Worm (Caenorhabditis elegans) whole organism, L2 larva: ENCODE results near the gene B0496.11.

Experiments used
- C34F6.9 ChIP-seq: fragments of 150-350 bp; optimal IDR thresholded peaks from 2 replicates; lab custom pipeline; 2014; ENCODE audit warnings: missing biosample characterization, missing genetic modification characterization
- F13H6.1 ChIP-seq: sonication (generic microtip); optimal IDR thresholded peaks from 2 replicates; lab custom pipeline; 2016; ENCODE audit warnings: missing genetic modification characterization, missing compliant biosample characterization
- R02D3.7 ChIP-seq: fragments of 150-350 bp; optimal IDR thresholded peaks from 2 replicates; lab custom pipeline; 2014; ENCODE audit warnings: missing biosample characterization, missing genetic modification characterization
- Y55F3AM.14 ChIP-seq: fragments of 200-800 bp; sonication (Bioruptor generic); optimal IDR thresholded peaks from 2 replicates; lab custom pipeline; 2018; ENCODE audit warnings: mild to moderate bottlenecking, missing genetic modification characterization, missing compliant biosample characterization
- ZK546.5 ChIP-seq: sonication (generic microtip); optimal IDR thresholded peaks from 2 replicates; lab custom pipeline; 2017; ENCODE audit warnings: missing biosample characterization, missing genetic modification characterization
- alr-1 ChIP-seq: fragments of 150-350 bp; optimal IDR thresholded peaks from 2 replicates; lab custom pipeline; 2014; ENCODE audit warnings: missing biosample characterization, missing genetic modification characterization
- aly-2 ChIP-seq: fragments of 150-350 bp; optimal IDR thresholded peaks from 2 replicates; lab custom pipeline; 2014; ENCODE audit warnings: missing biosample characterization, missing genetic modification characterization
- ama-1 ChIP-seq: fragments of 150-350 bp; optimal IDR thresholded peaks from 2 replicates; lab custom pipeline; 2018; ENCODE audit warnings: inconsistent platforms
- blmp-1 ChIP-seq: sonication (generic microtip); optimal IDR thresholded peaks from 2 replicates; lab custom pipeline; 2017; ENCODE audit warnings: missing genetic modification characterization, mild to moderate bottlenecking, missing compliant biosample characterization, antibody characterized with exemption, moderate library complexity; ENCODE audit not compliant: insufficient read depth
- ceh-16 ChIP-seq: fragments of 150-350 bp; optimal IDR thresholded peaks from 2 replicates; lab custom pipeline; 2014; ENCODE audit warnings: missing biosample characterization, missing genetic modification characterization
- ceh-82 ChIP-seq: fragments of 150-350 bp; optimal IDR thresholded peaks from 2 replicates; lab custom pipeline; 2014; ENCODE audit warnings: missing biosample characterization, missing genetic modification characterization
- crh-2 ChIP-seq: sonication (generic microtip); optimal IDR thresholded peaks from 2 replicates; lab custom pipeline; 2017; ENCODE audit warnings: missing biosample characterization, missing genetic modification characterization
- dmd-4 ChIP-seq: sonication (generic microtip); optimal IDR thresholded peaks from 2 replicates; lab custom pipeline; 2017; ENCODE audit warnings: missing biosample characterization, missing genetic modification characterization
- egl-27 ChIP-seq: sonication (generic microtip); optimal IDR thresholded peaks from 3 replicates; lab custom pipeline; 2017; ENCODE audit warnings: missing biosample characterization, missing genetic modification reagents, missing genetic modification characterization
- elt-1 ChIP-seq: fragments of 150-350 bp; optimal IDR thresholded peaks from 2 replicates; lab custom pipeline; 2014; ENCODE audit warnings: missing biosample characterization, missing genetic modification characterization
- elt-3 ChIP-seq: sonication (generic microtip); optimal IDR thresholded peaks from 2 replicates; lab custom pipeline; 2017; ENCODE audit warnings: missing biosample characterization, missing genetic modification characterization
- fos-1 ChIP-seq: fragments of 150-350 bp; optimal IDR thresholded peaks from 2 replicates; lab custom pipeline; 2014; ENCODE audit warnings: missing biosample characterization, missing genetic modification characterization
- gmeb-1 ChIP-seq: fragments of 150-350 bp; optimal IDR thresholded peaks from 2 replicates; lab custom pipeline; 2014; ENCODE audit warnings: missing biosample characterization, missing genetic modification characterization
- lin-11 ChIP-seq: fragments of 150-350 bp; sonication (generic microtip); optimal IDR thresholded peaks from 2 replicates; lab custom pipeline; 2014; ENCODE audit warnings: missing biosample characterization, missing genetic modification characterization, inconsistent platforms, mixed read lengths
- lin-13 ChIP-seq: fragments of 150-350 bp; optimal IDR thresholded peaks from 2 replicates; lab custom pipeline; 2014; ENCODE audit warnings: missing biosample characterization, missing genetic modification reagents, missing genetic modification characterization
- lin-39 ChIP-seq: fragments of 150-350 bp; optimal IDR thresholded peaks from 2 replicates; lab custom pipeline; 2014; ENCODE audit warnings: missing biosample characterization, missing genetic modification reagents, missing genetic modification characterization
- lsy-2 ChIP-seq, 2 experiments: fragments of 150-350 bp in 1 of 2; sonication (generic microtip) in 1 of 2; optimal IDR thresholded peaks; 2 replicates each; lab custom pipeline; 2014 to 2017; ENCODE audit warnings: missing biosample characterization in 2 of 2, missing genetic modification characterization in 2 of 2
- mab-5 ChIP-seq: fragments of 150-350 bp; optimal IDR thresholded peaks from 2 replicates; lab custom pipeline; 2014; ENCODE audit warnings: missing biosample characterization, missing genetic modification characterization
- mbf-1 ChIP-seq: sonication (generic microtip); optimal IDR thresholded peaks from 2 replicates; lab custom pipeline; 2017; ENCODE audit warnings: missing biosample characterization, missing genetic modification characterization
- mdl-1 ChIP-seq, 2 experiments: fragments of 150-350 bp in 1 of 2; sonication (generic microtip) in 1 of 2; optimal IDR thresholded peaks; 2 replicates each; lab custom pipeline; 2017; ENCODE audit warnings: missing biosample characterization in 2 of 2, missing genetic modification characterization in 2 of 2
- nhr-10 ChIP-seq: sonication (generic microtip); optimal IDR thresholded peaks from 2 replicates; lab custom pipeline; 2017; ENCODE audit warnings: missing biosample characterization, missing genetic modification characterization
- nhr-11 ChIP-seq: fragments of 150-350 bp; optimal IDR thresholded peaks from 2 replicates; lab custom pipeline; 2014; ENCODE audit warnings: missing biosample characterization, missing genetic modification characterization
- nhr-12 ChIP-seq: fragments of 150-350 bp; optimal IDR thresholded peaks from 2 replicates; lab custom pipeline; 2014; ENCODE audit warnings: missing biosample characterization, missing genetic modification characterization
- nhr-129 ChIP-seq: fragments of 150-350 bp; optimal IDR thresholded peaks from 2 replicates; lab custom pipeline; 2014; ENCODE audit warnings: missing biosample characterization, missing genetic modification characterization
- nhr-21 ChIP-seq: fragments of 150-350 bp; optimal IDR thresholded peaks from 2 replicates; lab custom pipeline; 2014; ENCODE audit warnings: missing biosample characterization, missing genetic modification characterization
- nhr-23 ChIP-seq: fragments of 150-350 bp; optimal IDR thresholded peaks from 2 replicates; lab custom pipeline; 2014; ENCODE audit warnings: missing biosample characterization, missing genetic modification reagents, missing genetic modification characterization
- nhr-237 ChIP-seq: fragments of 150-350 bp; optimal IDR thresholded peaks from 2 replicates; lab custom pipeline; 2014; ENCODE audit warnings: missing biosample characterization, missing genetic modification characterization
- nhr-25 ChIP-seq: fragments of 150-350 bp; sonication (generic microtip); optimal IDR thresholded peaks from 3 replicates; lab custom pipeline; 2014; ENCODE audit warnings: missing biosample characterization, missing genetic modification characterization
- nhr-6 ChIP-seq: fragments of 150-350 bp; optimal IDR thresholded peaks from 2 replicates; lab custom pipeline; 2014; ENCODE audit warnings: missing biosample characterization, missing genetic modification characterization
- nhr-77 ChIP-seq: fragments of 150-350 bp; optimal IDR thresholded peaks from 2 replicates; lab custom pipeline; 2014; ENCODE audit warnings: missing biosample characterization, missing genetic modification characterization
- peb-1 ChIP-seq: fragments of 150-350 bp; optimal IDR thresholded peaks from 2 replicates; lab custom pipeline; 2014; ENCODE audit warnings: missing biosample characterization, missing genetic modification characterization
- sem-4 ChIP-seq: fragments of 150-350 bp; optimal IDR thresholded peaks from 2 replicates; lab custom pipeline; 2014; ENCODE audit warnings: missing biosample characterization, missing genetic modification reagents, missing genetic modification characterization
- skn-1 ChIP-seq: sonication (generic microtip); optimal IDR thresholded peaks from 2 replicates; lab custom pipeline; 2017; ENCODE audit warnings: missing biosample characterization, missing genetic modification characterization
- sma-3 ChIP-seq: sonication (generic microtip); optimal IDR thresholded peaks from 2 replicates; lab custom pipeline; 2016; ENCODE audit warnings: missing genetic modification reagents, missing genetic modification characterization, missing compliant biosample characterization
- sma-9 ChIP-seq, 2 experiments: fragments of 150-350 bp in 1 of 2; sonication (generic microtip) in 1 of 2; optimal IDR thresholded peaks; 2 replicates each; lab custom pipeline; 2014 to 2016; ENCODE audit warnings: missing genetic modification characterization in 2 of 2, mild to moderate bottlenecking in 1 of 2, missing biosample characterization in 1 of 2, missing compliant biosample characterization in 1 of 2, missing genetic modification reagents in 1 of 2, moderate library complexity in 1 of 2
- snpc-4 ChIP-seq: fragments of 150-350 bp; optimal IDR thresholded peaks from 2 replicates; lab custom pipeline; 2014; ENCODE audit warnings: missing biosample characterization, missing genetic modification characterization
- unc-39 ChIP-seq: fragments of 150-350 bp; optimal IDR thresholded peaks from 2 replicates; lab custom pipeline; 2014; ENCODE audit warnings: missing biosample characterization, missing genetic modification characterization
- unc-55 ChIP-seq: fragments of 150-350 bp; sonication (generic microtip); optimal IDR thresholded peaks from 3 replicates; lab custom pipeline; 2014; ENCODE audit warnings: missing biosample characterization, missing genetic modification reagents, missing genetic modification characterization
- unc-62 ChIP-seq: fragments of 150-350 bp; optimal IDR thresholded peaks from 2 replicates; lab custom pipeline; 2014; ENCODE audit warnings: missing biosample characterization, missing genetic modification reagents, missing genetic modification characterization
- zag-1 ChIP-seq: fragments of 150-350 bp; optimal IDR thresholded peaks from 2 replicates; lab custom pipeline; 2014; ENCODE audit warnings: missing biosample characterization, missing genetic modification characterization
- ztf-1 ChIP-seq: fragments of 200-800 bp; sonication (Bioruptor generic); conservative IDR thresholded peaks from 2 replicates; pipeline ENCODE4 v1.3.6; 2022; ENCODE audit warnings: missing genetic modification characterization, missing compliant biosample characterization
- ztf-11 ChIP-seq: sonication (generic microtip); optimal IDR thresholded peaks from 2 replicates; lab custom pipeline; 2017; ENCODE audit warnings: missing biosample characterization, missing genetic modification characterization
- ztf-4 ChIP-seq: fragments of 150-350 bp; optimal IDR thresholded peaks from 2 replicates; lab custom pipeline; 2014; ENCODE audit warnings: missing biosample characterization, missing genetic modification characterization

Gene B0496.11

DNA sequence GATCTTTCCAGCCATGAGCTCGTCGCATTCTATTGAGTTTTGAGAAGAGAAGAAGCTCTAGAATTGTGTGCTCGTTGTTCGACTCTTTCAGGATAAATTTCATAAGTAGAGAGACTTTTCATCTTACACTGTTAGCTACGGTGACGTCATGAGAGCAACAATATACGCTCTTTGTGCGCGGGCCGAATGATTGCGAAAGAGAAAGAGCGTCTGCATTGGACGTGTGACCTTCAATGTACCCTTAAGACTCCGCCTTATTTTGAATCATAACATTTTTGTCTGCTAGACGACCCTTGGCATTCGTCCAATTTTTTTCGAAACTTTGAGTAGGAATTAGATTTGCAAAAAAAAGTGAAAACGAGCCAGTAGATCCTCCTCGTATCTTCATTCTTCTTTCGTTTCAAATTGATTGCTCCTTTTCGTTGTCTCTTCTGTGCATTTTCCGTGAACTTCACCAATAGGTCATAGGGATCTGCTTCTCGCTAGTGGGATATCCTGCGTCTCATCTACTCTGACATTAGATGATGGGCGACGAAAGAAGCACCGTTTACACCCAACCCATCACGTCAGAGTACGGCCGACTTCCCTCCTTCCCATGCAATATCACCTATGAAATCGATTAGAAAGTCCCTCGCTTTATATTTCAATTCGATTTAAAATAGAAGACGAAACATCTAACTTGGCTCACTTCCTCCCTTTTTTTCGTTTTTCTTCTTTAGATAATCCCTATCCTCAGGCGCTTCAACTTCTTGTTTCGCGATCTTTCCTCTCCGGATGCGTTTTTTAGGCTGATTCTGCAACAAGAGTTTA, 42.0 kb downstream of the B0496.11 start:
- TF ChIP-seq C34F6.9 (tag; lab: Kevin White, UChicago), result peak; percentile 63
- TF ChIP-seq sma-9 (GFP tag; optimal IDR thresholded peaks at IDR 0.05; lab: Kevin White, UChicago), result peak; percentile 89
- no peak for TF ChIP-seq sma-9 (tag; optimal IDR thresholded peaks at IDR 0.05; lab: Kevin White, UChicago)
- no peak for TF ChIP-seq ztf-1 (GFP tag; lab: Robert Waterston, UW)
- no peak for TF ChIP-seq nhr-237 (tag; lab: Kevin White, UChicago)
- peak; percentile 27 for TF ChIP-seq lin-13 (GFP tag; lab: Kevin White, UChicago)
- TF ChIP-seq alr-1 (tag; lab: Kevin White, UChicago), result no peak
- TF ChIP-seq fos-1, result peak; percentile 10
- no peak for TF ChIP-seq sem-4 (tag; lab: Kevin White, UChicago)
- no peak for TF ChIP-seq ztf-11 (tag; lab: Kevin White, UChicago)
- TF ChIP-seq elt-1 (tag; lab: Kevin White, UChicago), result no peak
- no peak for TF ChIP-seq snpc-4 (tag; lab: Kevin White, UChicago)
- no peak for TF ChIP-seq ZK546.5 (tag; lab: Kevin White, UChicago)
- no peak for TF ChIP-seq skn-1 (tag; lab: Kevin White, UChicago)
- TF ChIP-seq nhr-12 (tag; lab: Kevin White, UChicago), result no peak
- TF ChIP-seq peb-1 (tag; lab: Kevin White, UChicago), result no peak
- no peak for TF ChIP-seq elt-3 (tag; lab: Kevin White, UChicago)
- peak; percentile 17 for TF ChIP-seq egl-27 (tag; lab: Kevin White, UChicago)
- TF ChIP-seq nhr-10, result no peak
- no peak for TF ChIP-seq nhr-21 (tag; lab: Kevin White, UChicago)
- no peak for TF ChIP-seq mab-5 (tag; lab: Kevin White, UChicago)
- TF ChIP-seq Y55F3AM.14 (GFP tag; lab: Kevin White, UChicago), result no peak
- TF ChIP-seq aly-2 (tag; lab: Kevin White, UChicago), result no peak
- no peak for TF ChIP-seq unc-62 (GFP tag; lab: Kevin White, UChicago)
- TF ChIP-seq sma-3, result no peak
- TF ChIP-seq R02D3.7 (tag; lab: Kevin White, UChicago), result no peak
- TF ChIP-seq lsy-2 (tag; optimal IDR thresholded peaks at IDR 0.05; lab: Kevin White, UChicago), result peak in 1 of 2 experiments; percentile 50
- peak; percentile 51 for TF ChIP-seq crh-2
- no peak for TF ChIP-seq nhr-23
- peak; percentile 61 for TF ChIP-seq unc-55 (GFP tag; lab: Kevin White, UChicago)
- TF ChIP-seq unc-39 (tag; lab: Kevin White, UChicago), result no peak
- TF ChIP-seq nhr-6 (tag; lab: Kevin White, UChicago), result peak; percentile 40
- no peak for TF ChIP-seq nhr-77 (tag; lab: Kevin White, UChicago)
- no peak for TF ChIP-seq ztf-4 (tag; lab: Kevin White, UChicago)
- TF ChIP-seq ama-1, result no peak
- peak; percentile 33 for TF ChIP-seq zag-1 (tag; lab: Kevin White, UChicago)
- TF ChIP-seq blmp-1 (tag; lab: Kevin White, UChicago), result no peak
- TF ChIP-seq dmd-4 (tag; lab: Kevin White, UChicago), result no peak
- TF ChIP-seq ceh-16 (tag; lab: Kevin White, UChicago), result no peak
- no peak for TF ChIP-seq mbf-1 (tag; lab: Kevin White, UChicago)
- peak; percentile 83 for TF ChIP-seq nhr-129 (tag; lab: Kevin White, UChicago)
- TF ChIP-seq lin-39 (tag; lab: Kevin White, UChicago), result no peak
- no peak for TF ChIP-seq gmeb-1 (tag; lab: Kevin White, UChicago)
- peak; percentile 25 for TF ChIP-seq lin-11
- TF ChIP-seq mdl-1 (tag; optimal IDR thresholded peaks at IDR 0.05; lab: Kevin White, UChicago), result peak in 1 of 2 experiments; percentile 9
- no peak for TF ChIP-seq ceh-82 (tag; lab: Kevin White, UChicago)
- TF ChIP-seq nhr-25 (tag; lab: Kevin White, UChicago), result no peak
- no peak for TF ChIP-seq nhr-11 (tag; lab: Kevin White, UChicago)
- peak; percentile 48 for TF ChIP-seq F13H6.1 (tag; lab: Kevin White, UChicago)
